Fruit fly (Drosophila melanogaster) whole organism, embryonic: ENCODE measurements around the gene lwr.

Experiments
- B-H2 ChIP-seq: fragments of 200-800 bp; sonication (Bioruptor generic); optimal IDR thresholded peaks from 2 replicates; lab custom pipeline; 2018; ENCODE audit warnings: missing biosample characterization, mild to moderate bottlenecking, missing genetic modification characterization
- BEAF-32 ChIP-seq: fragments of 200-800 bp; sonication (Bioruptor generic); optimal IDR thresholded peaks from 3 replicates; lab custom pipeline; 2017; ENCODE audit warnings: missing biosample characterization, missing genetic modification characterization, mild to moderate bottlenecking, moderate library complexity, missing genetic modification reagents
- CG10366 ChIP-seq: fragments of 200-800 bp; sonication (Bioruptor generic); IDR thresholded peaks from 2 replicates; pipeline ENCODE4 v1.3.6; 2022; ENCODE audit warnings: missing biosample characterization, missing genetic modification characterization
- CG12071 ChIP-seq: fragments of 200-800 bp; sonication (Bioruptor generic); optimal IDR thresholded peaks from 3 replicates; lab custom pipeline; 2018; ENCODE audit warnings: missing biosample characterization, mild to moderate bottlenecking, missing genetic modification characterization
- CG12236 ChIP-seq: fragments of 200-800 bp; sonication (Bioruptor generic); optimal IDR thresholded peaks from 2 replicates; lab custom pipeline; 2016; ENCODE audit warnings: missing biosample characterization, missing genetic modification characterization
- CG14965 ChIP-seq: fragments of 200-800 bp; sonication (Bioruptor generic); optimal IDR thresholded peaks from 2 replicates; lab custom pipeline; 2016; ENCODE audit warnings: missing biosample characterization, missing genetic modification characterization, borderline replicate concordance
- CG15073 ChIP-seq: fragments of 200-800 bp; sonication (Bioruptor generic); optimal IDR thresholded peaks from 2 replicates; lab custom pipeline; 2016; ENCODE audit warnings: missing biosample characterization, missing genetic modification characterization
- CG17802 ChIP-seq: fragments of 200-800 bp; sonication (Bioruptor generic); optimal IDR thresholded peaks from 2 replicates; lab custom pipeline; 2018; ENCODE audit warnings: missing biosample characterization, mild to moderate bottlenecking, missing genetic modification characterization, moderate library complexity
- CG1832 ChIP-seq: fragments of 200-800 bp; sonication (Bioruptor generic); optimal IDR thresholded peaks from 2 replicates; lab custom pipeline; 2017; ENCODE audit warnings: missing biosample characterization, mild to moderate bottlenecking, missing genetic modification characterization, inconsistent platforms
- CG18599 ChIP-seq: fragments of 200-800 bp; sonication (Bioruptor generic); optimal IDR thresholded peaks from 3 replicates; lab custom pipeline; 2017; ENCODE audit warnings: missing biosample characterization, missing genetic modification characterization, mild to moderate bottlenecking, moderate library complexity, missing genetic modification reagents
- CG30431 ChIP-seq: fragments of 200-800 bp; sonication (Bioruptor generic); optimal IDR thresholded peaks from 2 replicates; lab custom pipeline; 2017; ENCODE audit warnings: missing biosample characterization, missing genetic modification characterization
- CG3726 ChIP-seq: fragments of 200-800 bp; sonication (Bioruptor generic); IDR thresholded peaks from 3 replicates; pipeline ENCODE4, ENCODE4 v1.3.6; 2022; ENCODE audit warnings: missing biosample characterization, missing genetic modification characterization
- CG4282 ChIP-seq: fragments of 200-800 bp; sonication (Bioruptor generic); optimal IDR thresholded peaks from 2 replicates; lab custom pipeline; 2016; ENCODE audit warnings: missing biosample characterization, missing genetic modification characterization
- CG4617 ChIP-seq: fragments of 200-800 bp; sonication (Bioruptor generic); optimal IDR thresholded peaks from 3 replicates; lab custom pipeline; 2016; ENCODE audit warnings: missing biosample characterization, missing genetic modification characterization, borderline replicate concordance
- CG4854 ChIP-seq: fragments of 200-800 bp; sonication (Bioruptor generic); optimal IDR thresholded peaks from 2 replicates; lab custom pipeline; 2016; ENCODE audit warnings: missing biosample characterization, missing genetic modification characterization, inconsistent platforms
- CG6254 ChIP-seq: fragments of 200-800 bp; sonication (Bioruptor generic); optimal IDR thresholded peaks from 3 replicates; lab custom pipeline; 2017; ENCODE audit warnings: mild to moderate bottlenecking, missing biosample characterization, missing genetic modification reagents, missing genetic modification characterization
- Camta ChIP-seq: fragments of 200-800 bp; sonication (Bioruptor generic); optimal IDR thresholded peaks from 2 replicates; lab custom pipeline; 2016; ENCODE audit warnings: missing biosample characterization, missing genetic modification characterization
- Dip3 ChIP-seq: fragments of 200-800 bp; sonication (Bioruptor generic); optimal IDR thresholded peaks from 3 replicates; lab custom pipeline; 2016; ENCODE audit warnings: missing biosample characterization, missing genetic modification characterization
- Hmr ChIP-seq: fragments of 200-800 bp; sonication (Bioruptor generic); optimal IDR thresholded peaks from 3 replicates; lab custom pipeline; 2017; ENCODE audit warnings: mild to moderate bottlenecking, missing biosample characterization, missing genetic modification reagents, missing genetic modification characterization
- Hr3 ChIP-seq: fragments of 200-800 bp; sonication (Bioruptor generic); optimal IDR thresholded peaks from 3 replicates; lab custom pipeline; 2016; ENCODE audit warnings: missing biosample characterization, missing genetic modification characterization
- MESR4 ChIP-seq: fragments of 200-800 bp; sonication (Bioruptor generic); optimal IDR thresholded peaks from 2 replicates; lab custom pipeline; 2018; ENCODE audit warnings: missing biosample characterization, mild to moderate bottlenecking, missing genetic modification characterization, moderate library complexity
- Mrtf ChIP-seq: fragments of 200-800 bp; sonication (Bioruptor generic); IDR thresholded peaks from 3 replicates; pipeline ENCODE4 v1.3.6; 2022; ENCODE audit warnings: missing biosample characterization, missing genetic modification characterization
- Neu2 ChIP-seq: fragments of 200-800 bp; sonication (Bioruptor generic); optimal IDR thresholded peaks from 3 replicates; lab custom pipeline; 2016; ENCODE audit warnings: missing biosample characterization, missing genetic modification characterization, borderline replicate concordance
- Nf-YA ChIP-seq: fragments of 200-800 bp; sonication (Bioruptor generic); IDR thresholded peaks from 2 replicates; pipeline ENCODE4 v1.3.6; 2022; ENCODE audit warnings: missing biosample characterization, missing genetic modification characterization
- Nf-YC ChIP-seq: fragments of 200-800 bp; optimal IDR thresholded peaks from 3 replicates; lab custom pipeline; 2019; ENCODE audit warnings: missing biosample characterization, mild to moderate bottlenecking, missing genetic modification characterization, moderate library complexity
- Oaz ChIP-seq: fragments of 200-800 bp; sonication (Bioruptor generic); IDR thresholded peaks from 2 replicates; pipeline ENCODE4 v1.3.6; 2022; ENCODE audit warnings: missing biosample characterization, missing genetic modification characterization
- Oli ChIP-seq: fragments of 200-800 bp; sonication (Bioruptor generic); optimal IDR thresholded peaks from 2 replicates; lab custom pipeline; 2018; ENCODE audit warnings: missing biosample characterization, mild to moderate bottlenecking, missing genetic modification characterization, moderate library complexity
- Opbp ChIP-seq: fragments of 200-800 bp; sonication (Bioruptor generic); IDR thresholded peaks from 3 replicates; pipeline ENCODE4 v1.3.6; 2022; ENCODE audit warnings: missing biosample characterization, missing genetic modification characterization; ENCODE audit not compliant: partially characterized antibody
- Ravus ChIP-seq: fragments of 200-800 bp; sonication (Bioruptor generic); IDR thresholded peaks from 2 replicates; pipeline ENCODE4 v1.3.6; 2022; ENCODE audit warnings: missing biosample characterization, missing genetic modification characterization
- Spps ChIP-seq: fragments of 200-800 bp; sonication (Bioruptor generic); optimal IDR thresholded peaks from 2 replicates; lab custom pipeline; 2018; ENCODE audit warnings: missing biosample characterization, mild to moderate bottlenecking, missing genetic modification characterization
- Usf ChIP-seq: fragments of 200-800 bp; sonication (Bioruptor generic); optimal IDR thresholded peaks from 2 replicates; lab custom pipeline; 2017; ENCODE audit warnings: missing genotype, missing biosample characterization, missing genetic modification characterization
- abd-A ChIP-seq: fragments of 200-800 bp; sonication (Bioruptor generic); optimal IDR thresholded peaks from 3 replicates; lab custom pipeline; 2019; ENCODE audit warnings: missing biosample characterization, mild to moderate bottlenecking, missing genetic modification characterization, moderate library complexity
- bbx ChIP-seq: fragments of 200-800 bp; sonication (Bioruptor generic); IDR thresholded peaks from 2 replicates; pipeline ENCODE4 v1.3.6; 2022; ENCODE audit warnings: missing biosample characterization, missing genetic modification characterization; ENCODE audit not compliant: partially characterized antibody
- bsh ChIP-seq, 2 experiments: fragments of 200-800 bp; sonication (Bioruptor generic); optimal IDR thresholded peaks; 2 replicates each; lab custom pipeline; 2017 to 2018; ENCODE audit warnings: mild to moderate bottlenecking in 2 of 2, missing biosample characterization in 2 of 2, missing genetic modification characterization in 2 of 2, moderate library complexity in 1 of 2
- crc ChIP-seq: fragments of 200-800 bp; sonication (Bioruptor generic); optimal IDR thresholded peaks from 2 replicates; lab custom pipeline; 2016; ENCODE audit warnings: missing biosample characterization, missing genetic modification characterization
- fd96Cb ChIP-seq: fragments of 200-800 bp; sonication (Bioruptor generic); optimal IDR thresholded peaks from 2 replicates; lab custom pipeline; 2018; ENCODE audit warnings: missing biosample characterization, mild to moderate bottlenecking, missing genetic modification characterization, moderate library complexity
- her ChIP-seq: fragments of 200-800 bp; sonication (Bioruptor generic); optimal IDR thresholded peaks from 2 replicates; lab custom pipeline; 2016; ENCODE audit warnings: missing biosample characterization, missing genetic modification characterization
- insv ChIP-seq, 2 experiments: fragments of 200-800 bp; sonication (Bioruptor generic); optimal IDR thresholded peaks; 3 replicates each; lab custom pipeline; 2016 to 2018; ENCODE audit warnings: missing biosample characterization in 2 of 2, missing genetic modification characterization in 2 of 2
- jumu ChIP-seq: fragments of 200-800 bp; sonication (Bioruptor generic); optimal IDR thresholded peaks from 3 replicates; lab custom pipeline; 2016; ENCODE audit warnings: missing biosample characterization, missing genetic modification characterization
- mld ChIP-seq: fragments of 200-800 bp; sonication (Bioruptor generic); IDR thresholded peaks from 3 replicates; pipeline ENCODE4 v1.3.6; 2022; ENCODE audit warnings: missing biosample characterization, missing genetic modification characterization; ENCODE audit not compliant: partially characterized antibody
- pnt ChIP-seq: fragments of 200-800 bp; sonication (Bioruptor generic); optimal IDR thresholded peaks from 3 replicates; lab custom pipeline; 2016; ENCODE audit warnings: missing biosample characterization, missing genetic modification characterization
- pum ChIP-seq: fragments of 200-800 bp; sonication (Bioruptor generic); optimal IDR thresholded peaks from 2 replicates; lab custom pipeline; 2016; ENCODE audit warnings: missing biosample characterization, missing genetic modification characterization
- repo ChIP-seq: fragments of 200-800 bp; sonication (Bioruptor generic); optimal IDR thresholded peaks from 2 replicates; lab custom pipeline; 2016; ENCODE audit warnings: missing biosample characterization, missing genetic modification characterization
- sens-2 ChIP-seq: fragments of 200-800 bp; sonication (Bioruptor generic); IDR thresholded peaks from 2 replicates; pipeline ENCODE4 v1.3.6; 2022; ENCODE audit warnings: missing biosample characterization, missing genetic modification characterization
- sima ChIP-seq: fragments of 200-800 bp; sonication (Bioruptor generic); optimal IDR thresholded peaks from 2 replicates; lab custom pipeline; 2016; ENCODE audit warnings: missing biosample characterization, missing genetic modification characterization
- slp2 ChIP-seq: fragments of 200-800 bp; sonication (Bioruptor generic); optimal IDR thresholded peaks from 2 replicates; lab custom pipeline; 2016; ENCODE audit warnings: missing biosample characterization, missing genetic modification characterization
- tx ChIP-seq: fragments of 200-800 bp; sonication (Bioruptor generic); optimal IDR thresholded peaks from 2 replicates; lab custom pipeline; 2016; ENCODE audit warnings: missing biosample characterization, missing genetic modification characterization
- vfl ChIP-seq: fragments of 200-800 bp; sonication (Bioruptor generic); optimal IDR thresholded peaks from 2 replicates; lab custom pipeline; 2016; ENCODE audit warnings: missing biosample characterization, missing genetic modification characterization
- zen ChIP-seq: fragments of 200-800 bp; sonication (Bioruptor generic); optimal IDR thresholded peaks from 3 replicates; lab custom pipeline; 2018; ENCODE audit warnings: missing biosample characterization, mild to moderate bottlenecking, missing genetic modification characterization, moderate library complexity

lwr gene

DNA sequence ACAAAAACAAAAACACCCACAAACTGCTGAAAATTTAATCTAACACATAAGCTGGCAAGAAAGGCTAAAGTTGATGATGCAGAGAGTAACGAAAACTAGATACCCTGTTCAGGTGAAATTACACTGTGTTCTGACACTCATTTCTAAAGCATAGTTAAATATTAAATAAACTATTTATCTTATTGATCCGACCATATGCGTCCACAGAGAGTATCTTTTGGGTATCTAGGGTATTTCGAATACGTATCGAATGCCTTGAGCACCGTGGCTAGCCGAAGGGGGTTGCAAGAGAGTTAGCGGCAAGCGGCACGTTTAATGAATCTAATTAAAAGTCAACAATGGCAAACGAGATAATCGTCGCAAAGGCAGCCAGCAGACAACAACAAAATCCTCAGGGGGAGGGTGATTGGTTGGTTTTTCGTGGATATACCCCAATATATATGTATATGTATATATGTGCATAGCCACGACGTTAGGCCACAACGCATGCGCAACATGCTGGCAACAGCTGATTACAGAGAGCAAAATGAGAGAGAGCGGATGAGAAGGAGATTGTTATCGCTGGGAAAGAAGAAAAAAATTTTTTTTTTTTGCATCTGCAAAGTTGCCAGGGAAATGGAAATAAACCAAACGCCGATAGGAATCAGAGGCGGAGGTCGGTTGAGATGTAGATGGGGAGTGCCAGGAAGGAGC is 20.3 kb downstream of the lwr start (continued):
- TF ChIP-seq CG10366 (GFP tag; lab: Robert Waterston, UW) (peak; percentile 71), CG12071 (GFP tag; lab: Kevin White, UChicago) (peak; percentile 79), Ravus (peak; percentile 28), fd96Cb (tag; lab: Kevin White, UChicago) (peak; percentile 90), Spps (peak; percentile 77), pum (GFP tag; lab: Kevin White, UChicago) (peak; percentile 46), mld (GFP tag; lab: Robert Waterston, UW) (no peak), CG4617 (GFP tag; lab: Kevin White, UChicago) (peak; percentile 7), CG3726 (GFP tag; lab: Robert Waterston, UW) (peak; percentile 56; the same call in 1 of the 3 replicates), Oli (tag; lab: Kevin White, UChicago) (peak; percentile 80), CG4854 (GFP tag; lab: Kevin White, UChicago) (no peak), bsh (GFP tag; optimal IDR thresholded peaks at IDR 0.05; lab: Kevin White, UChicago) (peak in 1 of 2 experiments; percentile 86), CG6254 (GFP tag; lab: Kevin White, UChicago) (peak; percentile 77), crc (GFP tag; lab: Kevin White, UChicago) (no peak), vfl (GFP tag; lab: Kevin White, UChicago) (peak; percentile 20), CG4282 (no peak), slp2 (GFP tag; lab: Kevin White, UChicago) (peak; percentile 61), Opbp (GFP tag; lab: Robert Waterston, UW) (no peak), jumu (peak; percentile 48), BEAF-32 (GFP tag; lab: Kevin White, UChicago) (no peak), Dip3 (GFP tag; lab: Kevin White, UChicago) (peak; percentile 42), Nf-YA (GFP tag; lab: Robert Waterston, UW) (peak; percentile 44), CG18599 (peak; percentile 81), Neu2 (GFP tag; lab: Kevin White, UChicago) (no peak), zen (tag; lab: Kevin White, UChicago) (peak; percentile 93), Camta (GFP tag; lab: Kevin White, UChicago) (peak; percentile 61), Mrtf (GFP tag; lab: Robert Waterston, UW) (peak; percentile 61; the same call in 2 of the 3 replicates), sima (GFP tag; lab: Kevin White, UChicago) (no peak), CG15073 (GFP tag; lab: Kevin White, UChicago) (peak; percentile 32), Hr3 (peak; percentile 85), MESR4 (no peak), abd-A (tag; lab: Kevin White, UChicago) (peak; percentile 21), Hmr (GFP tag; lab: Kevin White, UChicago) (peak; percentile 61), CG1832 (GFP tag; lab: Kevin White, UChicago) (no peak), her (GFP tag; lab: Kevin White, UChicago) (peak; percentile 17), CG12236 (GFP tag; lab: Kevin White, UChicago) (no peak), CG14965 (GFP tag; lab: Kevin White, UChicago) (no peak), CG17802 (peak; percentile 60), CG30431 (GFP tag; lab: Kevin White, UChicago) (peak; percentile 55), insv (GFP tag; optimal IDR thresholded peaks at IDR 0.05; lab: Kevin White, UChicago) (no peak), bbx (GFP tag; lab: Robert Waterston, UW) (no peak), sens-2 (0 out of 2 replicates have a peak, but pooled peaks have one; percentile 25), Oaz (peak; percentile 65), pnt (peak; percentile 48), tx (GFP tag; lab: Kevin White, UChicago) (peak; percentile 18), Nf-YC (tag; lab: Kevin White, UChicago) (no peak), B-H2 (GFP tag; lab: Kevin White, UChicago) (no peak), Usf (GFP tag; lab: Kevin White, UChicago) (peak; percentile 53), repo (GFP tag; lab: Kevin White, UChicago) (peak; percentile 30)
